Worm (Caenorhabditis elegans) whole organism, L2 larva: ENCODE measurements around the gene mtl-2.

Experiments used
- C34F6.9 ChIP-seq: fragments of 150-350 bp; optimal IDR thresholded peaks from 2 replicates; lab custom pipeline; 2014; ENCODE audit warnings: missing biosample characterization, missing genetic modification characterization
- R02D3.7 ChIP-seq: fragments of 150-350 bp; optimal IDR thresholded peaks from 2 replicates; lab custom pipeline; 2014; ENCODE audit warnings: missing biosample characterization, missing genetic modification characterization
- Y55F3AM.14 ChIP-seq: fragments of 200-800 bp; sonication (Bioruptor generic); optimal IDR thresholded peaks from 2 replicates; lab custom pipeline; 2018; ENCODE audit warnings: mild to moderate bottlenecking, missing genetic modification characterization, missing compliant biosample characterization
- ZK546.5 ChIP-seq: sonication (generic microtip); optimal IDR thresholded peaks from 2 replicates; lab custom pipeline; 2017; ENCODE audit warnings: missing biosample characterization, missing genetic modification characterization
- alr-1 ChIP-seq: fragments of 150-350 bp; optimal IDR thresholded peaks from 2 replicates; lab custom pipeline; 2014; ENCODE audit warnings: missing biosample characterization, missing genetic modification characterization
- aly-2 ChIP-seq: fragments of 150-350 bp; optimal IDR thresholded peaks from 2 replicates; lab custom pipeline; 2014; ENCODE audit warnings: missing biosample characterization, missing genetic modification characterization
- ama-1 ChIP-seq: fragments of 150-350 bp; optimal IDR thresholded peaks from 2 replicates; lab custom pipeline; 2018; ENCODE audit warnings: inconsistent platforms
- blmp-1 ChIP-seq: sonication (generic microtip); optimal IDR thresholded peaks from 2 replicates; lab custom pipeline; 2017; ENCODE audit warnings: missing genetic modification characterization, mild to moderate bottlenecking, missing compliant biosample characterization, antibody characterized with exemption, moderate library complexity; ENCODE audit not compliant: insufficient read depth
- ceh-16 ChIP-seq: fragments of 150-350 bp; optimal IDR thresholded peaks from 2 replicates; lab custom pipeline; 2014; ENCODE audit warnings: missing biosample characterization, missing genetic modification characterization
- ceh-82 ChIP-seq: fragments of 150-350 bp; optimal IDR thresholded peaks from 2 replicates; lab custom pipeline; 2014; ENCODE audit warnings: missing biosample characterization, missing genetic modification characterization
- crh-2 ChIP-seq: sonication (generic microtip); optimal IDR thresholded peaks from 2 replicates; lab custom pipeline; 2017; ENCODE audit warnings: missing biosample characterization, missing genetic modification characterization
- dmd-4 ChIP-seq: sonication (generic microtip); optimal IDR thresholded peaks from 2 replicates; lab custom pipeline; 2017; ENCODE audit warnings: missing biosample characterization, missing genetic modification characterization
- egl-27 ChIP-seq: sonication (generic microtip); optimal IDR thresholded peaks from 3 replicates; lab custom pipeline; 2017; ENCODE audit warnings: missing biosample characterization, missing genetic modification reagents, missing genetic modification characterization
- elt-1 ChIP-seq: fragments of 150-350 bp; optimal IDR thresholded peaks from 2 replicates; lab custom pipeline; 2014; ENCODE audit warnings: missing biosample characterization, missing genetic modification characterization
- elt-3 ChIP-seq: sonication (generic microtip); optimal IDR thresholded peaks from 2 replicates; lab custom pipeline; 2017; ENCODE audit warnings: missing biosample characterization, missing genetic modification characterization
- gmeb-1 ChIP-seq: fragments of 150-350 bp; optimal IDR thresholded peaks from 2 replicates; lab custom pipeline; 2014; ENCODE audit warnings: missing biosample characterization, missing genetic modification characterization
- lin-11 ChIP-seq: fragments of 150-350 bp; sonication (generic microtip); optimal IDR thresholded peaks from 2 replicates; lab custom pipeline; 2014; ENCODE audit warnings: missing biosample characterization, missing genetic modification characterization, inconsistent platforms, mixed read lengths
- lin-13 ChIP-seq: fragments of 150-350 bp; optimal IDR thresholded peaks from 2 replicates; lab custom pipeline; 2014; ENCODE audit warnings: missing biosample characterization, missing genetic modification reagents, missing genetic modification characterization
- lin-39 ChIP-seq: fragments of 150-350 bp; optimal IDR thresholded peaks from 2 replicates; lab custom pipeline; 2014; ENCODE audit warnings: missing biosample characterization, missing genetic modification reagents, missing genetic modification characterization
- lsy-2 ChIP-seq, 2 experiments: fragments of 150-350 bp in 1 of 2; sonication (generic microtip) in 1 of 2; optimal IDR thresholded peaks; 2 replicates each; lab custom pipeline; 2014 to 2017; ENCODE audit warnings: missing biosample characterization in 2 of 2, missing genetic modification characterization in 2 of 2
- mab-5 ChIP-seq: fragments of 150-350 bp; optimal IDR thresholded peaks from 2 replicates; lab custom pipeline; 2014; ENCODE audit warnings: missing biosample characterization, missing genetic modification characterization
- mbf-1 ChIP-seq: sonication (generic microtip); optimal IDR thresholded peaks from 2 replicates; lab custom pipeline; 2017; ENCODE audit warnings: missing biosample characterization, missing genetic modification characterization
- nhr-10 ChIP-seq: sonication (generic microtip); optimal IDR thresholded peaks from 2 replicates; lab custom pipeline; 2017; ENCODE audit warnings: missing biosample characterization, missing genetic modification characterization
- nhr-11 ChIP-seq: fragments of 150-350 bp; optimal IDR thresholded peaks from 2 replicates; lab custom pipeline; 2014; ENCODE audit warnings: missing biosample characterization, missing genetic modification characterization
- nhr-12 ChIP-seq: fragments of 150-350 bp; optimal IDR thresholded peaks from 2 replicates; lab custom pipeline; 2014; ENCODE audit warnings: missing biosample characterization, missing genetic modification characterization
- nhr-129 ChIP-seq: fragments of 150-350 bp; optimal IDR thresholded peaks from 2 replicates; lab custom pipeline; 2014; ENCODE audit warnings: missing biosample characterization, missing genetic modification characterization
- nhr-21 ChIP-seq: fragments of 150-350 bp; optimal IDR thresholded peaks from 2 replicates; lab custom pipeline; 2014; ENCODE audit warnings: missing biosample characterization, missing genetic modification characterization
- nhr-23 ChIP-seq: fragments of 150-350 bp; optimal IDR thresholded peaks from 2 replicates; lab custom pipeline; 2014; ENCODE audit warnings: missing biosample characterization, missing genetic modification reagents, missing genetic modification characterization
- nhr-237 ChIP-seq: fragments of 150-350 bp; optimal IDR thresholded peaks from 2 replicates; lab custom pipeline; 2014; ENCODE audit warnings: missing biosample characterization, missing genetic modification characterization
- nhr-25 ChIP-seq: fragments of 150-350 bp; sonication (generic microtip); optimal IDR thresholded peaks from 3 replicates; lab custom pipeline; 2014; ENCODE audit warnings: missing biosample characterization, missing genetic modification characterization
- nhr-6 ChIP-seq: fragments of 150-350 bp; optimal IDR thresholded peaks from 2 replicates; lab custom pipeline; 2014; ENCODE audit warnings: missing biosample characterization, missing genetic modification characterization
- nhr-77 ChIP-seq: fragments of 150-350 bp; optimal IDR thresholded peaks from 2 replicates; lab custom pipeline; 2014; ENCODE audit warnings: missing biosample characterization, missing genetic modification characterization
- peb-1 ChIP-seq: fragments of 150-350 bp; optimal IDR thresholded peaks from 2 replicates; lab custom pipeline; 2014; ENCODE audit warnings: missing biosample characterization, missing genetic modification characterization
- sem-4 ChIP-seq: fragments of 150-350 bp; optimal IDR thresholded peaks from 2 replicates; lab custom pipeline; 2014; ENCODE audit warnings: missing biosample characterization, missing genetic modification reagents, missing genetic modification characterization
- skn-1 ChIP-seq: sonication (generic microtip); optimal IDR thresholded peaks from 2 replicates; lab custom pipeline; 2017; ENCODE audit warnings: missing biosample characterization, missing genetic modification characterization
- sma-3 ChIP-seq: sonication (generic microtip); optimal IDR thresholded peaks from 2 replicates; lab custom pipeline; 2016; ENCODE audit warnings: missing genetic modification reagents, missing genetic modification characterization, missing compliant biosample characterization
- sma-9 ChIP-seq, 2 experiments: fragments of 150-350 bp in 1 of 2; sonication (generic microtip) in 1 of 2; optimal IDR thresholded peaks; 2 replicates each; lab custom pipeline; 2014 to 2016; ENCODE audit warnings: missing genetic modification characterization in 2 of 2, mild to moderate bottlenecking in 1 of 2, missing biosample characterization in 1 of 2, missing compliant biosample characterization in 1 of 2, missing genetic modification reagents in 1 of 2, moderate library complexity in 1 of 2
- snpc-4 ChIP-seq: fragments of 150-350 bp; optimal IDR thresholded peaks from 2 replicates; lab custom pipeline; 2014; ENCODE audit warnings: missing biosample characterization, missing genetic modification characterization
- unc-39 ChIP-seq: fragments of 150-350 bp; optimal IDR thresholded peaks from 2 replicates; lab custom pipeline; 2014; ENCODE audit warnings: missing biosample characterization, missing genetic modification characterization
- unc-55 ChIP-seq: fragments of 150-350 bp; sonication (generic microtip); optimal IDR thresholded peaks from 3 replicates; lab custom pipeline; 2014; ENCODE audit warnings: missing biosample characterization, missing genetic modification reagents, missing genetic modification characterization
- unc-62 ChIP-seq: fragments of 150-350 bp; optimal IDR thresholded peaks from 2 replicates; lab custom pipeline; 2014; ENCODE audit warnings: missing biosample characterization, missing genetic modification reagents, missing genetic modification characterization
- zag-1 ChIP-seq: fragments of 150-350 bp; optimal IDR thresholded peaks from 2 replicates; lab custom pipeline; 2014; ENCODE audit warnings: missing biosample characterization, missing genetic modification characterization
- ztf-1 ChIP-seq: fragments of 200-800 bp; sonication (Bioruptor generic); conservative IDR thresholded peaks from 2 replicates; pipeline ENCODE4 v1.3.6; 2022; ENCODE audit warnings: missing genetic modification characterization, missing compliant biosample characterization
- ztf-11 ChIP-seq: sonication (generic microtip); optimal IDR thresholded peaks from 2 replicates; lab custom pipeline; 2017; ENCODE audit warnings: missing biosample characterization, missing genetic modification characterization
- ztf-4 ChIP-seq: fragments of 150-350 bp; optimal IDR thresholded peaks from 2 replicates; lab custom pipeline; 2014; ENCODE audit warnings: missing biosample characterization, missing genetic modification characterization

Gene mtl-2

DNA sequence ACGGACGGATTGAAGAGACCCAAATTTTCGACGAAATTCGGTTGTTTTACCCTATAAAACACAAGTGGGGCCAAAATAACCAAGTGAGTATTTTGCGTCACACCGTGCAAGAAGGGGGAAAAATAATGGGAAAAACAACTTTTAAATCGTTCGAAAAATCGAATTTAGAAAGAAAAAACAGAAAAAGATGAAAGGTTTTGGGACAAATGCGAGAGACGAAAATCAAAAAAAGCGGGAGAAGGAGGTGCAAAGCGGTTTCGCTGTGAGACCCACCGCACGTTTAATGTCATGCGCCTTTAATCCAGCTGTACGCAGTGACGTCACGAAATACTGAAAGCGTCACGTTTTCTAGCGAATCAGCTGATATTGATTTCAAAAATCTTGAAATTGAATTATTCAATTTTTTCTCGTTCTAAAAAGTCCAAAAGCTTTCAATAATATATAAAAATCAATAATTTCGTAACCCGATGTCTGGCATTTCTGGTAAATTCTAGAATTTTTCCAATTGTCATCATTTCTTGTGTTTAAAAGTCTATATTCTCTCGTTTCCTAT lies 6.4 kb downstream of the mtl-2 start, which contains the start of the genes ddx-17 and aip-1 (continued):
- peak; percentile 34 for TF ChIP-seq sma-3 (GFP tag; lab: Kevin White, UChicago)
- TF ChIP-seq nhr-23 (tag; lab: Kevin White, UChicago) = no peak
- TF ChIP-seq nhr-21 (tag; lab: Kevin White, UChicago) = peak; percentile 51
- no peak for TF ChIP-seq mbf-1 (tag; lab: Kevin White, UChicago)
- TF ChIP-seq skn-1 (tag; lab: Kevin White, UChicago) = peak; percentile 87

DNA sequence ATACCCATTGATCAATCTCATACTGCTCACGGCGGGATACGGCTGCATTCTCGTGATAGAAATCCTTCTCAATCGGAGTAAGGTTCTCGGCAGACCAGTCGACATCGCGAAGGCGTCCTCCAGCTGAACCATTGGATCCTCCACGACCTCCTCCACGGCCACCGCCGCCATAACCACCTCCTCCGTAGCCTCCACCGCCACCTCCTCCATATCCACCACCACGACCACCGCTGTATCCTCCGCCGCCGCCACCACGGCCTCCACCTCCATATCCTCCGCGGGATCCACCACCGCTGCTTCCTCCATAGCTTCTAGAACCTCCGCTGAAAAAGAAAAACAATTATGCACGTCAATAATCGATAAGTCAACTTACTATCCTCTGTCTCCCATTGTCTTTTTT lies 7.0 kb downstream of the mtl-2 start:
- TF ChIP-seq nhr-11 (tag; lab: Kevin White, UChicago) (no peak), ztf-11 (no peak), ceh-16 (no peak), alr-1 (no peak), crh-2 (tag; lab: Kevin White, UChicago) (no peak), Y55F3AM.14 (GFP tag; lab: Kevin White, UChicago) (no peak), nhr-129 (tag; lab: Kevin White, UChicago) (no peak), zag-1 (tag; lab: Kevin White, UChicago) (no peak), ztf-1 (GFP tag; lab: Robert Waterston, UW) (no peak), nhr-237 (no peak), sem-4 (tag; lab: Kevin White, UChicago) (no peak), nhr-6 (no peak), ZK546.5 (tag; lab: Kevin White, UChicago) (no peak), skn-1 (tag; lab: Kevin White, UChicago) (no peak)

DNA sequence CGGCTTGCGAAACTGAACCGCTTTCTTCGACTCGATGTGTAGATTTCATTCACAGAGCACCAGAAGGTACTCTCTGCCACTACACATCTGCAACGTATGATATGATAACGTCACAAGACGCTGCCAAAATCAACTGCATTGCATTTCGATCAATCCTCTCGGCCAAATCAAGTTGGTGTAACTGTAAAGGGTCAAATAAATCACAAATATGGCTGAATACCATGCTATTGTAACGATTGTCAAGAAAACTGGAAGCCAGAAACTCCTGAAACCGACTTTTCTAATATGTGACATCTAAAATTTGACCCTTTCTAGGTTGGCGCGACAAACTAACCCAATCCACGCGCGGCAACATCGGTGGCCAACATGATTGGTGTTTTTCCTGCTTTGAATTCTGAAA lies 8.5 kb downstream of the mtl-2 start:
- TF ChIP-seq nhr-77 (tag; lab: Kevin White, UChicago) = no peak
- TF ChIP-seq blmp-1 = no peak
- TF ChIP-seq ceh-82 (tag; lab: Kevin White, UChicago) = no peak
- no peak for TF ChIP-seq sem-4 (tag; lab: Kevin White, UChicago)
- TF ChIP-seq lin-13 = no peak
- TF ChIP-seq alr-1 = no peak
- TF ChIP-seq skn-1 (tag; lab: Kevin White, UChicago) = no peak
- no peak for TF ChIP-seq Y55F3AM.14 (GFP tag; lab: Kevin White, UChicago)
- TF ChIP-seq ZK546.5 (tag; lab: Kevin White, UChicago) = no peak
- TF ChIP-seq sma-9 (GFP tag; optimal IDR thresholded peaks at IDR 0.05; lab: Kevin White, UChicago) = no peak
- no peak for TF ChIP-seq sma-9 (tag; optimal IDR thresholded peaks at IDR 0.05; lab: Kevin White, UChicago)
- TF ChIP-seq elt-1 = no peak
- TF ChIP-seq, all 48 proteins: peak for 0

DNA sequence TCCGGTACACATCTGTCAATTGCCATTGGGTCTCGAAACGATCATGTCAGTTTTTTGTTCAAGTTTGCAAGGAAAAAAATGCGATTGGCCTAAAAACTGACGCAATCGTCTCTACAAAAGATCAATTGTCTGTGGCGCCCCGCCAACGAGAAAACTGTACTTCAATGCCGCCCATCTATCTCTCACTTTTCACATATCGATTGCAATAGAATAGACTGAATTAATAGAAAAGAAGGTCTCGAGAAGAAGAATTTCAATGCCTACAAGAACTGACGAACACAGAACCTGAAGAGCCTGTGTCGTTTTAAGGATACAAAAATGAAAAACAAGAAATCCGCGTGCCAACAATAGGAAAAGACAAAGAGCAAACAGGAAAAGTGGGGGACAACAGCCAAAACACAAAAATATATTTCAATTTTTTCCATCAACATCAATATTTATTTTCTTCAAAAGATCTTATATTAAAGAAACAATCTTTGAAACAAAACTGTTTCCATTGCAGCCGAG lies 10.1 kb downstream of the mtl-2 start:
- TF ChIP-seq gmeb-1 (tag; lab: Kevin White, UChicago) (no peak), mab-5 (no peak), lin-13 (no peak), unc-39 (tag; lab: Kevin White, UChicago) (no peak), sma-3 (GFP tag; lab: Kevin White, UChicago) (peak; percentile 19), egl-27 (tag; lab: Kevin White, UChicago) (no peak), lin-39 (tag; lab: Kevin White, UChicago) (no peak), nhr-129 (tag; lab: Kevin White, UChicago) (peak; percentile 64), alr-1 (no peak), ztf-11 (no peak), zag-1 (tag; lab: Kevin White, UChicago) (no peak), unc-55 (GFP tag; lab: Kevin White, UChicago) (no peak), snpc-4 (no peak), nhr-23 (tag; lab: Kevin White, UChicago) (no peak), dmd-4 (tag; lab: Kevin White, UChicago) (no peak), ztf-1 (GFP tag; lab: Robert Waterston, UW) (no peak), ceh-82 (tag; lab: Kevin White, UChicago) (no peak), mbf-1 (tag; lab: Kevin White, UChicago) (no peak), peb-1 (no peak), lsy-2 (tag; optimal IDR thresholded peaks at IDR 0.05; lab: Kevin White, UChicago) (peak in 1 of 2 experiments; percentile 45), sma-9 (GFP tag; optimal IDR thresholded peaks at IDR 0.05; lab: Kevin White, UChicago) (peak; percentile 16), sma-9 (tag; optimal IDR thresholded peaks at IDR 0.05; lab: Kevin White, UChicago) (no peak), aly-2 (tag; lab: Kevin White, UChicago) (no peak), nhr-25 (no peak), sem-4 (tag; lab: Kevin White, UChicago) (no peak), R02D3.7 (no peak), ama-1 (peak; percentile 18), C34F6.9 (tag; lab: Kevin White, UChicago) (no peak), unc-62 (GFP tag; lab: Kevin White, UChicago) (no peak), nhr-12 (tag; lab: Kevin White, UChicago) (no peak), nhr-10 (no peak), Y55F3AM.14 (GFP tag; lab: Kevin White, UChicago) (no peak), nhr-21 (tag; lab: Kevin White, UChicago) (no peak), skn-1 (tag; lab: Kevin White, UChicago) (no peak), lin-11 (no peak), elt-3 (tag; lab: Kevin White, UChicago) (no peak), nhr-77 (tag; lab: Kevin White, UChicago) (no peak), ztf-4 (tag; lab: Kevin White, UChicago) (no peak)
